Fruit fly (Drosophila melanogaster): ENCODE data around the gene dls.

dm6 chr3L:16189925-16190231 lies 11.2 kb upstream of the dls start:
- TF ChIP-seq ey (GFP tag; optimal IDR thresholded peaks at IDR 0.05) = no peak
- TF ChIP-seq psq (GFP tag; optimal IDR thresholded peaks at IDR 0.05) = no peak
- TF ChIP-seq CrebA (GFP tag; optimal IDR thresholded peaks at IDR 0.05; ENCODE audit: borderline replicate concordance) = no peak

All from whole organism, wandering third instar larva.